Worm (Caenorhabditis elegans) whole organism, L2 larva: ENCODE data around the gene T12G3.4.
A peak's percentile ranks its signal among the peaks of the same experiment; 100 is the strongest.

Source experiments
- R02D3.7 ChIP-seq: fragments of 150-350 bp; optimal IDR thresholded peaks from 2 replicates; lab custom pipeline; 2014; ENCODE audit warnings: missing biosample characterization, missing genetic modification characterization
- ZK546.5 ChIP-seq: sonication (generic microtip); optimal IDR thresholded peaks from 2 replicates; lab custom pipeline; 2017; ENCODE audit warnings: missing biosample characterization, missing genetic modification characterization
- aly-2 ChIP-seq: fragments of 150-350 bp; optimal IDR thresholded peaks from 2 replicates; lab custom pipeline; 2014; ENCODE audit warnings: missing biosample characterization, missing genetic modification characterization
- ceh-82 ChIP-seq: fragments of 150-350 bp; optimal IDR thresholded peaks from 2 replicates; lab custom pipeline; 2014; ENCODE audit warnings: missing biosample characterization, missing genetic modification characterization
- dmd-4 ChIP-seq: sonication (generic microtip); optimal IDR thresholded peaks from 2 replicates; lab custom pipeline; 2017; ENCODE audit warnings: missing biosample characterization, missing genetic modification characterization
- elt-1 ChIP-seq: fragments of 150-350 bp; optimal IDR thresholded peaks from 2 replicates; lab custom pipeline; 2014; ENCODE audit warnings: missing biosample characterization, missing genetic modification characterization
- lin-39 ChIP-seq: fragments of 150-350 bp; optimal IDR thresholded peaks from 2 replicates; lab custom pipeline; 2014; ENCODE audit warnings: missing biosample characterization, missing genetic modification reagents, missing genetic modification characterization
- nhr-11 ChIP-seq: fragments of 150-350 bp; optimal IDR thresholded peaks from 2 replicates; lab custom pipeline; 2014; ENCODE audit warnings: missing biosample characterization, missing genetic modification characterization
- nhr-25 ChIP-seq: fragments of 150-350 bp; sonication (generic microtip); optimal IDR thresholded peaks from 3 replicates; lab custom pipeline; 2014; ENCODE audit warnings: missing biosample characterization, missing genetic modification characterization
- nhr-77 ChIP-seq: fragments of 150-350 bp; optimal IDR thresholded peaks from 2 replicates; lab custom pipeline; 2014; ENCODE audit warnings: missing biosample characterization, missing genetic modification characterization
- skn-1 ChIP-seq: sonication (generic microtip); optimal IDR thresholded peaks from 2 replicates; lab custom pipeline; 2017; ENCODE audit warnings: missing biosample characterization, missing genetic modification characterization
- snpc-4 ChIP-seq: fragments of 150-350 bp; optimal IDR thresholded peaks from 2 replicates; lab custom pipeline; 2014; ENCODE audit warnings: missing biosample characterization, missing genetic modification characterization
- ztf-11 ChIP-seq: sonication (generic microtip); optimal IDR thresholded peaks from 2 replicates; lab custom pipeline; 2017; ENCODE audit warnings: missing biosample characterization, missing genetic modification characterization
- ztf-4 ChIP-seq: fragments of 150-350 bp; optimal IDR thresholded peaks from 2 replicates; lab custom pipeline; 2014; ENCODE audit warnings: missing biosample characterization, missing genetic modification characterization

ce11 chrIV:12029722-12030182 is 18.3 kb upstream of the T12G3.4 start, which contains the start of gene T12G3.11:
- TF ChIP-seq ceh-82 (tag; lab: Kevin White, UChicago) (no peak), skn-1 (no peak), nhr-11 (tag; lab: Kevin White, UChicago) (no peak), dmd-4 (tag; lab: Kevin White, UChicago) (no peak), ztf-4 (tag; lab: Kevin White, UChicago) (no peak), aly-2 (no peak), ztf-11 (no peak), lin-39 (tag; lab: Kevin White, UChicago) (no peak), elt-1 (tag; lab: Kevin White, UChicago) (no peak), R02D3.7 (no peak), nhr-77 (tag; lab: Kevin White, UChicago) (no peak), nhr-25 (tag; lab: Kevin White, UChicago) (peak; percentile 9), snpc-4 (no peak), ZK546.5 (tag; lab: Kevin White, UChicago) (no peak)
